Fruit fly (Drosophila melanogaster) whole organism, embryonic: Measurements from ENCODE around the gene CG6287.

Experiments used
- Aef1 ChIP-seq: fragments of 200-800 bp; sonication (Bioruptor generic); IDR thresholded peaks from 3 replicates; pipeline ENCODE4 v1.3.6; 2022; ENCODE audit warnings: missing biosample characterization, missing genetic modification characterization
- B-H2 ChIP-seq: fragments of 200-800 bp; sonication (Bioruptor generic); optimal IDR thresholded peaks from 2 replicates; lab custom pipeline; 2018; ENCODE audit warnings: missing biosample characterization, mild to moderate bottlenecking, missing genetic modification characterization
- CG1024 ChIP-seq: fragments of 200-800 bp; sonication (Bioruptor generic); IDR thresholded peaks from 2 replicates; pipeline ENCODE4 v1.3.6; 2022; ENCODE audit warnings: missing biosample characterization, missing genetic modification characterization
- CG10366 ChIP-seq: fragments of 200-800 bp; sonication (Bioruptor generic); IDR thresholded peaks from 2 replicates; pipeline ENCODE4 v1.3.6; 2022; ENCODE audit warnings: missing biosample characterization, missing genetic modification characterization
- CG10565 ChIP-seq: fragments of 200-800 bp; sonication (Bioruptor generic); optimal IDR thresholded peaks from 3 replicates; lab custom pipeline; 2016; ENCODE audit warnings: missing biosample characterization, mild to moderate bottlenecking, missing genetic modification characterization
- CG10979 ChIP-seq: fragments of 200-800 bp; sonication (Bioruptor generic); optimal IDR thresholded peaks from 2 replicates; lab custom pipeline; 2018; ENCODE audit warnings: missing biosample characterization, mild to moderate bottlenecking, missing genetic modification characterization, moderate library complexity
- CG11398 ChIP-seq: fragments of 200-800 bp; sonication (Bioruptor generic); optimal IDR thresholded peaks from 2 replicates; lab custom pipeline; 2016; ENCODE audit warnings: missing biosample characterization, missing genetic modification characterization
- CG11695 ChIP-seq: fragments of 200-800 bp; sonication (Bioruptor generic); IDR thresholded peaks from 3 replicates; pipeline ENCODE4 v1.3.6; 2022; ENCODE audit warnings: missing biosample characterization, missing genetic modification characterization
- CG13894 ChIP-seq: fragments of 200-800 bp; sonication (Bioruptor generic); optimal IDR thresholded peaks from 3 replicates; lab custom pipeline; 2018; ENCODE audit warnings: missing biosample characterization, mild to moderate bottlenecking, missing genetic modification characterization, moderate library complexity
- CG1603 ChIP-seq: fragments of 200-800 bp; sonication (Bioruptor generic); optimal IDR thresholded peaks from 2 replicates; lab custom pipeline; 2019; ENCODE audit warnings: missing biosample characterization, mild to moderate bottlenecking, missing genetic modification characterization, moderate library complexity
- CG17186 ChIP-seq: fragments of 200-800 bp; sonication (Bioruptor generic); optimal IDR thresholded peaks from 3 replicates; lab custom pipeline; 2017; ENCODE audit warnings: missing biosample characterization, missing genetic modification reagents, missing genetic modification characterization
- CG17829 ChIP-seq: fragments of 200-800 bp; optimal IDR thresholded peaks from 2 replicates; lab custom pipeline; 2019; ENCODE audit warnings: missing biosample characterization, mild to moderate bottlenecking, missing genetic modification characterization, moderate library complexity
- CG2199 ChIP-seq: fragments of 200-800 bp; sonication (Bioruptor generic); IDR thresholded peaks from 3 replicates; pipeline ENCODE4 v1.3.6; 2022; ENCODE audit warnings: missing biosample characterization, missing genetic modification characterization
- CG2875 ChIP-seq: fragments of 200-800 bp; sonication (Bioruptor generic); optimal IDR thresholded peaks from 2 replicates; lab custom pipeline; 2017; ENCODE audit warnings: missing biosample characterization, mild to moderate bottlenecking, missing genetic modification characterization, missing genetic modification reagents
- CG32772 ChIP-seq: fragments of 200-800 bp; sonication (Bioruptor generic); IDR thresholded peaks from 2 replicates; pipeline ENCODE4 v1.3.6; 2022; ENCODE audit warnings: missing biosample characterization, missing genetic modification characterization
- CG34422 ChIP-seq: fragments of 200-800 bp; sonication (Bioruptor generic); IDR thresholded peaks from 3 replicates; pipeline ENCODE4 v1.3.6; 2022; ENCODE audit warnings: missing biosample characterization, missing genetic modification characterization
- CG42726 ChIP-seq: fragments of 200-800 bp; sonication (Bioruptor generic); IDR thresholded peaks from 2 replicates; pipeline ENCODE4 v1.3.6; 2022; ENCODE audit warnings: missing biosample characterization, missing genetic modification characterization; ENCODE audit not compliant: partially characterized antibody
- CG4424 ChIP-seq: fragments of 200-800 bp; sonication (Bioruptor generic); optimal IDR thresholded peaks from 3 replicates; lab custom pipeline; 2016; ENCODE audit warnings: missing biosample characterization, missing genetic modification characterization
- CG4707 ChIP-seq: fragments of 200-800 bp; sonication (Bioruptor generic); optimal IDR thresholded peaks from 2 replicates; lab custom pipeline; 2018; ENCODE audit warnings: missing biosample characterization, mild to moderate bottlenecking, missing genetic modification characterization, moderate library complexity
- CG6765 ChIP-seq: fragments of 200-800 bp; sonication (Bioruptor generic); optimal IDR thresholded peaks from 3 replicates; lab custom pipeline; 2017; ENCODE audit warnings: missing biosample characterization, mild to moderate bottlenecking, missing genetic modification characterization
- CG6854 ChIP-seq: fragments of 200-800 bp; sonication (Bioruptor generic); optimal IDR thresholded peaks from 3 replicates; lab custom pipeline; 2017; ENCODE audit warnings: missing biosample characterization, mild to moderate bottlenecking, missing genetic modification characterization
- CG7372 ChIP-seq: fragments of 200-800 bp; sonication (Bioruptor generic); IDR thresholded peaks from 2 replicates; pipeline ENCODE4 v1.3.6; 2022; ENCODE audit warnings: missing biosample characterization, missing genetic modification characterization
- CG7556 ChIP-seq: fragments of 200-800 bp; sonication (Bioruptor generic); optimal IDR thresholded peaks from 2 replicates; lab custom pipeline; 2017; ENCODE audit warnings: missing biosample characterization, mild to moderate bottlenecking, missing genetic modification characterization
- CG8290 ChIP-seq, 3 experiments: fragments of 200-800 bp; sonication (Bioruptor generic); optimal IDR thresholded peaks; 2 replicates each; lab custom pipeline; 2016 to 2019; ENCODE audit warnings: missing biosample characterization in 3 of 3, missing genetic modification characterization in 3 of 3, mild to moderate bottlenecking in 2 of 3, moderate library complexity in 1 of 3
- CG8388 ChIP-seq: fragments of 200-800 bp; sonication (Bioruptor generic); optimal IDR thresholded peaks from 2 replicates; lab custom pipeline; 2019; ENCODE audit warnings: missing biosample characterization, mild to moderate bottlenecking, missing genetic modification characterization, moderate library complexity
- CG8765 ChIP-seq: fragments of 200-800 bp; sonication (Bioruptor generic); IDR thresholded peaks from 2 replicates; pipeline ENCODE4 v1.3.6; 2022; ENCODE audit warnings: missing biosample characterization, missing genetic modification characterization
- CG9215 ChIP-seq: fragments of 200-800 bp; sonication (Bioruptor generic); IDR thresholded peaks from 2 replicates; pipeline ENCODE4 v1.3.6; 2022; ENCODE audit warnings: missing biosample characterization, missing genetic modification characterization
- CG9932 ChIP-seq: fragments of 200-800 bp; sonication (Bioruptor generic); IDR thresholded peaks from 2 replicates; pipeline ENCODE4 v1.3.6; 2022; ENCODE audit warnings: missing biosample characterization, missing genetic modification characterization
- CTCF ChIP-seq: fragments of 200-800 bp; sonication (Bioruptor generic); optimal IDR thresholded peaks from 2 replicates; lab custom pipeline; 2017; ENCODE audit warnings: missing biosample characterization, mild to moderate bottlenecking, missing genetic modification characterization, moderate library complexity
- D19A ChIP-seq: fragments of 200-800 bp; optimal IDR thresholded peaks from 3 replicates; lab custom pipeline; 2019; ENCODE audit warnings: missing biosample characterization, mild to moderate bottlenecking, missing genetic modification characterization, moderate library complexity
- Dad ChIP-seq: fragments of 200-800 bp; sonication (Bioruptor generic); optimal IDR thresholded peaks from 3 replicates; lab custom pipeline; 2016; ENCODE audit warnings: missing biosample characterization, missing genetic modification characterization
- Gug ChIP-seq: fragments of 200-800 bp; sonication (Bioruptor generic); IDR thresholded peaks from 4 replicates; pipeline ENCODE4 v1.3.6; 2022; ENCODE audit warnings: missing biosample characterization, missing genetic modification characterization
- Hr39 ChIP-seq: fragments of >200 bp; optimal IDR thresholded peaks from 2 replicates; lab custom pipeline; 2017
- Oaz ChIP-seq: fragments of 200-800 bp; sonication (Bioruptor generic); IDR thresholded peaks from 2 replicates; pipeline ENCODE4 v1.3.6; 2022; ENCODE audit warnings: missing biosample characterization, missing genetic modification characterization
- Optix ChIP-seq: fragments of 200-800 bp; sonication (Bioruptor generic); IDR thresholded peaks from 3 replicates; pipeline ENCODE4 v1.3.6; 2022; ENCODE audit warnings: missing biosample characterization, missing genetic modification characterization
- Side ChIP-seq: fragments of 200-800 bp; sonication (Bioruptor generic); optimal IDR thresholded peaks from 2 replicates; lab custom pipeline; 2016; ENCODE audit warnings: missing biosample characterization, missing genetic modification characterization
- Spps ChIP-seq: fragments of 200-800 bp; sonication (Bioruptor generic); optimal IDR thresholded peaks from 2 replicates; lab custom pipeline; 2018; ENCODE audit warnings: missing biosample characterization, mild to moderate bottlenecking, missing genetic modification characterization
- Ssrp ChIP-seq: fragments of 200-800 bp; sonication (Bioruptor generic); optimal IDR thresholded peaks from 2 replicates; lab custom pipeline; 2018; ENCODE audit warnings: missing biosample characterization, mild to moderate bottlenecking, missing genetic modification characterization, moderate library complexity
- ase ChIP-seq: fragments of 200-800 bp; sonication (Bioruptor generic); IDR thresholded peaks from 3 replicates; pipeline ENCODE4 v1.3.6; 2022; ENCODE audit warnings: missing biosample characterization, missing genetic modification characterization
- cas ChIP-seq: fragments of 200-800 bp; sonication (Bioruptor generic); IDR thresholded peaks from 2 replicates; pipeline ENCODE4 v1.3.6; 2022; ENCODE audit warnings: missing biosample characterization, missing genetic modification characterization
- chn ChIP-seq: fragments of 200-800 bp; sonication (Bioruptor generic); optimal IDR thresholded peaks from 2 replicates; lab custom pipeline; 2016; ENCODE audit warnings: missing biosample characterization, missing genetic modification characterization
- dysf ChIP-seq: fragments of 200-800 bp; sonication (Bioruptor generic); IDR thresholded peaks from 3 replicates; pipeline ENCODE4 v1.3.6; 2022; ENCODE audit warnings: missing biosample characterization, missing genetic modification characterization
- ewg ChIP-seq: fragments of 200-800 bp; sonication (Bioruptor generic); optimal IDR thresholded peaks from 3 replicates; lab custom pipeline; 2017; ENCODE audit warnings: mild to moderate bottlenecking, missing biosample characterization, missing genetic modification reagents, missing genetic modification characterization
- fu2 ChIP-seq: fragments of 200-800 bp; sonication (Bioruptor generic); optimal IDR thresholded peaks from 2 replicates; lab custom pipeline; 2016; ENCODE audit warnings: missing biosample characterization, missing genetic modification characterization
- grau ChIP-seq: fragments of 200-800 bp; optimal IDR thresholded peaks from 3 replicates; lab custom pipeline; 2019; ENCODE audit warnings: missing biosample characterization, mild to moderate bottlenecking, missing genetic modification characterization, moderate library complexity
- jigr1 ChIP-seq: fragments of 200-800 bp; sonication (Bioruptor generic); IDR thresholded peaks from 3 replicates; pipeline ENCODE4 v1.3.6; 2022; ENCODE audit warnings: missing biosample characterization, missing genetic modification characterization
- lmd ChIP-seq: fragments of 200-800 bp; sonication (Bioruptor generic); IDR thresholded peaks from 2 replicates; pipeline ENCODE4 v1.3.6; 2022; ENCODE audit warnings: missing biosample characterization, missing genetic modification characterization
- nom ChIP-seq: fragments of 200-800 bp; sonication (Bioruptor generic); optimal IDR thresholded peaks from 2 replicates; lab custom pipeline; 2017; ENCODE audit warnings: missing biosample characterization, missing genetic modification characterization, mild to moderate bottlenecking, moderate library complexity, missing genetic modification reagents
- peb ChIP-seq: fragments of 200-800 bp; sonication (Bioruptor generic); IDR thresholded peaks from 2 replicates; pipeline ENCODE4 v1.3.6; 2022; ENCODE audit warnings: missing biosample characterization, missing genetic modification characterization
- pita ChIP-seq: fragments of 200-800 bp; sonication (Bioruptor generic); optimal IDR thresholded peaks from 2 replicates; lab custom pipeline; 2017; ENCODE audit warnings: missing biosample characterization, mild to moderate bottlenecking, missing genetic modification characterization
- ranshi ChIP-seq: fragments of 200-800 bp; sonication (Bioruptor generic); IDR thresholded peaks from 2 replicates; pipeline ENCODE4 v1.3.6; 2022; ENCODE audit warnings: missing biosample characterization, missing genetic modification characterization
- trem ChIP-seq: fragments of 200-800 bp; optimal IDR thresholded peaks from 3 replicates; lab custom pipeline; 2019; ENCODE audit warnings: missing biosample characterization, mild to moderate bottlenecking, missing genetic modification characterization, moderate library complexity
- tup ChIP-seq: fragments of 200-800 bp; sonication (Bioruptor generic); optimal IDR thresholded peaks from 2 replicates; lab custom pipeline; 2016; ENCODE audit warnings: missing biosample characterization, mild to moderate bottlenecking, missing genetic modification characterization, moderate library complexity

Gene CG6287

DNA sequence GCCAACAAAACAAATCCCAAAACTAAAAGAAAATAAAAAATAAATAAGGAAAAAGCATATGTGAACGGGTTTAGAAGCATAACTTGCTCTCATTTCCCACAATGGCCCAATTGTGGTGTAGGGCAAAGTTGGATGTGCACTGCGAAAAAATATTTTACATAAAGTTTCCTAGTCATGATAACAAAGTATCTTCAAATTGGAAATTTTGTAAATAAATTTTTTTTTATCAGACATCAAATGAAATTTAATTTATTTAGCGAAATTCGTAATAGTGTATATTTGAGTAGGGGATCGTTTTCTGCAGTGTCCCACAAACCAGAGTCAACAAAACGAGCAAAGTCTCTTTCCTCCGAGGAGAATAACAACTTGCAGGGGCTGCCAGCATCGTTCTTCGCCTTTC, 28.6 kb upstream of the CG6287 start (continued):
- TF ChIP-seq CG11695 (GFP tag; lab: Robert Waterston, UW) (no peak), CG42726 (GFP tag; lab: Robert Waterston, UW) (no peak), CG10565 (GFP tag; lab: Kevin White, UChicago) (no peak), CG6854 (GFP tag; lab: Kevin White, UChicago) (no peak), Side (GFP tag; lab: Kevin White, UChicago) (no peak), CG11398 (GFP tag; lab: Kevin White, UChicago) (no peak), dysf (GFP tag; lab: Robert Waterston, UW) (no peak), CG9932 (no peak), CG1603 (tag; lab: Kevin White, UChicago) (peak; percentile 28), ewg (GFP tag; lab: Kevin White, UChicago) (no peak), CG8388 (peak; percentile 38), Optix (no peak), CTCF (GFP tag; lab: Kevin White, UChicago) (no peak), ase (no peak), CG8290 (GFP tag; optimal IDR thresholded peaks at IDR 0.05; lab: Kevin White, UChicago) (no peak), CG8290 (tag; optimal IDR thresholded peaks at IDR 0.05; lab: Kevin White, UChicago) (no peak), CG7556 (GFP tag; lab: Kevin White, UChicago) (no peak), CG4707 (GFP tag; lab: Kevin White, UChicago) (no peak), Aef1 (GFP tag; lab: Robert Waterston, UW) (no peak), CG9215 (GFP tag; lab: Robert Waterston, UW) (no peak), CG17829 (no peak), lmd (GFP tag; lab: Robert Waterston, UW) (no peak), Oaz (GFP tag; lab: Robert Waterston, UW) (no peak), CG2875 (no peak), B-H2 (GFP tag; lab: Kevin White, UChicago) (no peak), Gug (GFP tag; lab: Robert Waterston, UW) (no peak), jigr1 (GFP tag; lab: Robert Waterston, UW) (no peak), pita (GFP tag; lab: Kevin White, UChicago) (no peak), fu2 (GFP tag; lab: Kevin White, UChicago) (no peak), CG1024 (GFP tag; lab: Robert Waterston, UW) (no peak), CG8765 (no peak), D19A (tag; lab: Kevin White, UChicago) (peak; percentile 25), chn (no peak), CG34422 (GFP tag; lab: Robert Waterston, UW) (no peak), ranshi (GFP tag; lab: Robert Waterston, UW) (0 out of 2 replicates have a peak, but pooled peaks have one; percentile 37), peb (GFP tag; lab: Robert Waterston, UW) (no peak), grau (peak; percentile 25), CG4424 (no peak), CG10366 (GFP tag; lab: Robert Waterston, UW) (no peak; the same call in 1 of the 2 replicates), tup (GFP tag; lab: Kevin White, UChicago) (no peak), Dad (GFP tag; lab: Kevin White, UChicago) (no peak), CG7372 (GFP tag; lab: Robert Waterston, UW) (no peak), nom (peak; percentile 67), CG13894 (tag; lab: Kevin White, UChicago) (no peak), Ssrp (peak; percentile 25), Spps (tag; lab: Kevin White, UChicago) (no peak), CG32772 (GFP tag; lab: Robert Waterston, UW) (no peak), trem (tag; lab: Kevin White, UChicago) (no peak), Hr39 (no peak), CG17186 (no peak), cas (GFP tag; lab: Robert Waterston, UW) (no peak), CG10979 (tag; lab: Kevin White, UChicago) (peak; percentile 47), CG6765 (GFP tag; lab: Kevin White, UChicago) (no peak), CG2199 (GFP tag; lab: Robert Waterston, UW) (no peak)
